Fruit fly (Drosophila melanogaster) whole organism, embryonic: ENCODE measurements around the gene RpL28.

ENCODE experiments used
- Bgb ChIP-seq: fragments of 200-800 bp; sonication (Bioruptor generic); IDR thresholded peaks from 2 replicates; pipeline ENCODE4 v1.3.6; 2022; ENCODE audit warnings: missing biosample characterization, missing genetic modification characterization; ENCODE audit not compliant: partially characterized antibody
- CG10462 ChIP-seq: fragments of 200-800 bp; sonication (Bioruptor generic); optimal IDR thresholded peaks from 2 replicates; lab custom pipeline; 2016; ENCODE audit warnings: missing biosample characterization, missing genetic modification characterization
- CG10543 ChIP-seq: fragments of 200-800 bp; sonication (Bioruptor generic); optimal IDR thresholded peaks from 3 replicates; lab custom pipeline; 2017; ENCODE audit warnings: missing biosample characterization, mild to moderate bottlenecking, missing genetic modification characterization, moderate library complexity
- CG10979 ChIP-seq: fragments of 200-800 bp; sonication (Bioruptor generic); optimal IDR thresholded peaks from 2 replicates; lab custom pipeline; 2018; ENCODE audit warnings: missing biosample characterization, mild to moderate bottlenecking, missing genetic modification characterization, moderate library complexity
- CG11093 ChIP-seq: fragments of 200-800 bp; sonication (Bioruptor generic); IDR thresholded peaks from 3 replicates; pipeline ENCODE4 v1.3.6; 2022; ENCODE audit warnings: missing biosample characterization, missing genetic modification characterization
- CG11504 ChIP-seq: fragments of 200-800 bp; sonication (Bioruptor generic); optimal IDR thresholded peaks from 3 replicates; lab custom pipeline; 2019; ENCODE audit warnings: missing biosample characterization, mild to moderate bottlenecking, missing genetic modification characterization, moderate library complexity
- CG14050 ChIP-seq: fragments of 200-800 bp; sonication (Bioruptor generic); IDR thresholded peaks from 3 replicates; pipeline ENCODE4 v1.3.6; 2022; ENCODE audit warnings: missing biosample characterization, missing genetic modification characterization
- CG14860 ChIP-seq: fragments of 200-800 bp; sonication (Bioruptor generic); IDR thresholded peaks from 3 replicates; pipeline ENCODE4 v1.3.6; 2022; ENCODE audit warnings: missing biosample characterization, missing genetic modification characterization; ENCODE audit not compliant: partially characterized antibody
- CG15073 ChIP-seq: fragments of 200-800 bp; sonication (Bioruptor generic); optimal IDR thresholded peaks from 2 replicates; lab custom pipeline; 2016; ENCODE audit warnings: missing biosample characterization, missing genetic modification characterization
- CG15269 ChIP-seq: fragments of 200-800 bp; sonication (Bioruptor generic); optimal IDR thresholded peaks from 2 replicates; lab custom pipeline; 2018; ENCODE audit warnings: missing biosample characterization, mild to moderate bottlenecking, missing genetic modification characterization, moderate library complexity
- CG1529 ChIP-seq: fragments of 200-800 bp; sonication (Bioruptor generic); optimal IDR thresholded peaks from 3 replicates; lab custom pipeline; 2018; ENCODE audit warnings: missing biosample characterization, missing genetic modification characterization
- CG15601 ChIP-seq: fragments of 200-800 bp; sonication (Bioruptor generic); optimal IDR thresholded peaks from 3 replicates; lab custom pipeline; 2019; ENCODE audit warnings: missing biosample characterization, mild to moderate bottlenecking, missing genetic modification characterization, moderate library complexity
- CG17385 ChIP-seq: fragments of 200-800 bp; sonication (Bioruptor generic); optimal IDR thresholded peaks from 3 replicates; lab custom pipeline; 2018; ENCODE audit warnings: missing biosample characterization, mild to moderate bottlenecking, missing genetic modification characterization
- CG1792 ChIP-seq: fragments of 200-800 bp; sonication (Bioruptor generic); optimal IDR thresholded peaks from 2 replicates; lab custom pipeline; 2016; ENCODE audit warnings: missing biosample characterization, missing genetic modification characterization
- CG18599 ChIP-seq: fragments of 200-800 bp; sonication (Bioruptor generic); optimal IDR thresholded peaks from 3 replicates; lab custom pipeline; 2017; ENCODE audit warnings: missing biosample characterization, missing genetic modification characterization, mild to moderate bottlenecking, moderate library complexity, missing genetic modification reagents
- CG18619 ChIP-seq: fragments of 200-800 bp; sonication (Bioruptor generic); optimal IDR thresholded peaks from 3 replicates; lab custom pipeline; 2017; ENCODE audit warnings: missing biosample characterization, mild to moderate bottlenecking, missing genetic modification characterization
- CG32767 ChIP-seq: fragments of 200-800 bp; sonication (Bioruptor generic); IDR thresholded peaks from 2 replicates; pipeline ENCODE4 v1.3.6; 2022; ENCODE audit warnings: missing biosample characterization, missing genetic modification characterization
- CG3281 ChIP-seq: fragments of 200-800 bp; sonication (Bioruptor generic); optimal IDR thresholded peaks from 3 replicates; lab custom pipeline; 2017; ENCODE audit warnings: missing biosample characterization, mild to moderate bottlenecking, missing genetic modification characterization
- CG5180 ChIP-seq: fragments of 200-800 bp; sonication (Bioruptor generic); optimal IDR thresholded peaks from 3 replicates; lab custom pipeline; 2017; ENCODE audit warnings: missing biosample characterization, missing genetic modification characterization, mild to moderate bottlenecking, moderate library complexity, missing genetic modification reagents
- CG6765 ChIP-seq: fragments of 200-800 bp; sonication (Bioruptor generic); optimal IDR thresholded peaks from 3 replicates; lab custom pipeline; 2017; ENCODE audit warnings: missing biosample characterization, mild to moderate bottlenecking, missing genetic modification characterization
- CG9437 ChIP-seq: fragments of 200-800 bp; sonication (Bioruptor generic); optimal IDR thresholded peaks from 2 replicates; lab custom pipeline; 2018; ENCODE audit warnings: missing biosample characterization, mild to moderate bottlenecking, missing genetic modification characterization
- Dad ChIP-seq: fragments of 200-800 bp; sonication (Bioruptor generic); optimal IDR thresholded peaks from 3 replicates; lab custom pipeline; 2016; ENCODE audit warnings: missing biosample characterization, missing genetic modification characterization
- Doc2 ChIP-seq: fragments of 200-800 bp; sonication (Bioruptor generic); IDR thresholded peaks from 2 replicates; pipeline ENCODE4 v1.3.6; 2022; ENCODE audit warnings: missing biosample characterization, missing genetic modification characterization
- H15 ChIP-seq: fragments of 200-800 bp; sonication (Bioruptor generic); IDR thresholded peaks from 3 replicates; pipeline ENCODE4 v1.3.6; 2022; ENCODE audit warnings: missing biosample characterization, missing genetic modification characterization
- HmgD ChIP-seq: fragments of 200-800 bp; sonication (Bioruptor generic); optimal IDR thresholded peaks from 3 replicates; lab custom pipeline; 2016; ENCODE audit warnings: missing biosample characterization, missing genetic modification characterization
- HmgZ ChIP-seq: fragments of 200-800 bp; sonication (Bioruptor generic); optimal IDR thresholded peaks from 2 replicates; lab custom pipeline; 2018; ENCODE audit warnings: missing biosample characterization, mild to moderate bottlenecking, missing genetic modification characterization
- Sry-δ ChIP-seq: fragments of 200-800 bp; sonication (Bioruptor generic); optimal IDR thresholded peaks from 2 replicates; lab custom pipeline; 2016; ENCODE audit warnings: missing biosample characterization, missing genetic modification characterization
- Usf ChIP-seq: fragments of 200-800 bp; sonication (Bioruptor generic); optimal IDR thresholded peaks from 2 replicates; lab custom pipeline; 2017; ENCODE audit warnings: missing genotype, missing biosample characterization, missing genetic modification characterization
- chinmo ChIP-seq: fragments of 200-800 bp; sonication (Bioruptor generic); IDR thresholded peaks from 4 replicates; pipeline ENCODE4 v1.3.6; 2022; ENCODE audit warnings: missing biosample characterization, missing genetic modification characterization; ENCODE audit not compliant: partially characterized antibody
- crol ChIP-seq: fragments of 200-800 bp; sonication (Bioruptor generic); IDR thresholded peaks from 2 replicates; pipeline ENCODE4 v1.3.6; 2022; ENCODE audit warnings: missing biosample characterization, missing genetic modification characterization
- dati ChIP-seq: fragments of 200-800 bp; sonication (Bioruptor generic); IDR thresholded peaks from 2 replicates; pipeline ENCODE4 v1.3.6; 2022; ENCODE audit warnings: missing biosample characterization, missing genetic modification characterization
- emc ChIP-seq: fragments of 200-800 bp; sonication (Bioruptor generic); optimal IDR thresholded peaks from 2 replicates; lab custom pipeline; 2016; ENCODE audit warnings: missing biosample characterization, missing genetic modification characterization
- ftz-f1 ChIP-seq: fragments of 200-800 bp; sonication (Bioruptor generic); optimal IDR thresholded peaks from 2 replicates; lab custom pipeline; 2016; ENCODE audit warnings: missing biosample characterization, missing genetic modification characterization
- gt ChIP-seq: fragments of 200-800 bp; sonication (Bioruptor generic); IDR thresholded peaks from 2 replicates; pipeline ENCODE4 v1.3.6; 2022; ENCODE audit warnings: missing biosample characterization, missing genetic modification characterization
- inv ChIP-seq: fragments of 200-800 bp; sonication (Bioruptor generic); IDR thresholded peaks from 2 replicates; pipeline ENCODE4 v1.3.6; 2022; ENCODE audit warnings: missing biosample characterization, missing genetic modification characterization; ENCODE audit not compliant: partially characterized antibody
- jigr1 ChIP-seq: fragments of 200-800 bp; sonication (Bioruptor generic); IDR thresholded peaks from 3 replicates; pipeline ENCODE4 v1.3.6; 2022; ENCODE audit warnings: missing biosample characterization, missing genetic modification characterization
- kni ChIP-seq: fragments of 200-800 bp; sonication (Bioruptor generic); optimal IDR thresholded peaks from 3 replicates; lab custom pipeline; 2017; ENCODE audit warnings: mild to moderate bottlenecking, missing biosample characterization, missing genetic modification reagents, missing genetic modification characterization
- p53 ChIP-seq: fragments of 200-800 bp; sonication (Bioruptor generic); optimal IDR thresholded peaks from 2 replicates; lab custom pipeline; 2016; ENCODE audit warnings: missing biosample characterization, missing genetic modification characterization
- pb ChIP-seq: fragments of 200-800 bp; sonication (Bioruptor generic); optimal IDR thresholded peaks from 3 replicates; lab custom pipeline; 2016; ENCODE audit warnings: missing biosample characterization, missing genetic modification characterization
- pzg ChIP-seq: fragments of 200-800 bp; sonication (Bioruptor generic); optimal IDR thresholded peaks from 3 replicates; lab custom pipeline; 2018; ENCODE audit warnings: missing biosample characterization, mild to moderate bottlenecking, missing genetic modification characterization, moderate library complexity
- salm ChIP-seq: fragments of 200-800 bp; sonication (Bioruptor generic); optimal IDR thresholded peaks from 2 replicates; lab custom pipeline; 2018; ENCODE audit warnings: missing biosample characterization, mild to moderate bottlenecking, missing genetic modification characterization
- sc ChIP-seq, 3 experiments: fragments of >200 bp in 2 of 3; fragments of 200-800 bp in 1 of 3; sonication (Bioruptor generic) in 1 of 3; optimal IDR thresholded peaks; 2 replicates in 2 of 3; 3 replicates in 1 of 3; lab custom pipeline; 2017; ENCODE audit warnings: mild to moderate bottlenecking in 1 of 3, missing biosample characterization in 1 of 3, missing genetic modification characterization in 1 of 3, missing genetic modification reagents in 1 of 3
- slbo ChIP-seq: fragments of 200-800 bp; sonication (Bioruptor generic); IDR thresholded peaks from 2 replicates; pipeline ENCODE4 v1.3.6; 2022; ENCODE audit warnings: missing biosample characterization, missing genetic modification characterization
- sr ChIP-seq: fragments of 200-800 bp; sonication (Bioruptor generic); IDR thresholded peaks from 3 replicates; pipeline ENCODE4 v1.3.6; 2022; ENCODE audit warnings: missing biosample characterization, missing genetic modification characterization
- stwl ChIP-seq: fragments of 200-800 bp; sonication (Bioruptor generic); optimal IDR thresholded peaks from 3 replicates; lab custom pipeline; 2018; ENCODE audit warnings: missing biosample characterization, mild to moderate bottlenecking, missing genetic modification characterization, moderate library complexity
- tgo ChIP-seq: fragments of 200-800 bp; sonication (Bioruptor generic); IDR thresholded peaks from 3 replicates; pipeline ENCODE4 v1.3.6; 2022; ENCODE audit warnings: missing biosample characterization, missing genetic modification characterization
- tna ChIP-seq: fragments of 200-800 bp; sonication (Bioruptor generic); IDR thresholded peaks from 2 replicates; pipeline ENCODE4 v1.3.6; 2022; ENCODE audit warnings: missing biosample characterization, missing genetic modification characterization; ENCODE audit not compliant: partially characterized antibody
- vvl ChIP-seq: fragments of 200-800 bp; sonication (Bioruptor generic); IDR thresholded peaks from 2 replicates; pipeline ENCODE4 v1.3.6; 2022; ENCODE audit warnings: missing biosample characterization, missing genetic modification characterization

RpL28 gene

DNA sequence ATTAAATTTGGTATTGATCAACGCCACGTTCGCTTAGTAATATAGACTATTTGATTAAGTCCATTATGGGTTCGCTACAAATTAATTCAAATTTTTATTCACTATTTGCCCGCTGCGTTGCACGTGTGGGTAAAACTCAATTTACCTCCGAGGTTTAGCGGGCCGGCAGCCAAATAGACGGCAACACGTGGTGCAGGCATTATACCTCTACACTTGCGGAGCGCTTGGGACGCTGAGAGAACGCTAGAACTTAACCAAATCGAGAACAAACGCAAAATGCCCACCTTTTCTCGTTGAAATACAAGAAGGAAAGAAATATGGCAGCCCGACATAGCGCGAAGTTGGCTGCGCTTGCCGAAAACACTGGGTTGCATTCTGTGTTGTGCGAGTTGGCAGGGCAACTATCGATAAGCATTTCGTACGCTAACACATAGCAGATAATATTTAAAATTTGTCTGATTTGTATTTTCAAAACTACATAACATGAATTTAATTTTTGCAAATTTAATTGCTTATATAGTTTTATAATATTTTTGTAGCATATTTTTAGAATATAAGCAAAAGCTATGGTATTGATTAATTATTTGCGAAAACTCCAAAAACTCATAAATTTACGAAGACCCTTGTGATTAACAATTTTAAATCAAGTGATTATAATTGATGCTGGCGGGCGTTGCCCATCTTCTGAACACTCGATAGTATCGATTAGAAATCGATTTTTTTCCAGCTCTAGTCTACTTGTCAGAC is at the start of gene RpL28, which contains the start of gene eIF1:
RpL28 (minus strand) TSS at position 318 of the 747 bp plus-strand sequence.
eIF1 (plus strand) TSS at position 699 of the 747 bp plus-strand sequence.
- TF ChIP-seq dati (GFP tag; lab: Robert Waterston, UW) (peak; percentile 86), CG3281 (GFP tag; lab: Kevin White, UChicago) (peak; percentile 94), ftz-f1 (peak; percentile 52), Usf (GFP tag; lab: Kevin White, UChicago) (peak; percentile 90), CG14860 (GFP tag; lab: Robert Waterston, UW) (peak; percentile 60; the same call in 2 of the 3 replicates), chinmo (GFP tag; lab: Robert Waterston, UW) (0 out of 4 replicates have a peak, but pooled peaks have one; percentile 53), Sry-δ (GFP tag; lab: Kevin White, UChicago) (peak; percentile 89), CG9437 (GFP tag; lab: Kevin White, UChicago) (peak; percentile 86), stwl (peak; percentile 60), HmgZ (peak; percentile 84), crol (GFP tag; lab: Robert Waterston, UW) (peak; percentile 36; the same call in 1 of the 2 replicates), CG15269 (tag; lab: Kevin White, UChicago) (peak; percentile 56), H15 (peak; percentile 79), Bgb (GFP tag; lab: Robert Waterston, UW) (peak; percentile 76), salm (tag; lab: Kevin White, UChicago) (peak; percentile 36), pzg (GFP tag; lab: Kevin White, UChicago) (peak; percentile 85), sc (optimal IDR thresholded peaks at IDR 0.05; lab: Kevin White, UChicago) (no peak), sc (GFP tag; optimal IDR thresholded peaks at IDR 0.05; lab: Kevin White, UChicago) (peak; percentile 92), tgo (GFP tag; lab: Robert Waterston, UW) (peak; percentile 79), slbo (peak; percentile 91), CG17385 (GFP tag; lab: Kevin White, UChicago) (peak; percentile 91), p53 (GFP tag; lab: Kevin White, UChicago) (peak; percentile 82), gt (peak; percentile 74), CG10543 (GFP tag; lab: Kevin White, UChicago) (peak; percentile 96), tna (GFP tag; lab: Robert Waterston, UW) (no peak; the same call in 1 of the 2 replicates), CG32767 (peak; percentile 57; the same call in 1 of the 2 replicates), pb (peak; percentile 88), CG1792 (peak; percentile 81), Doc2 (GFP tag; lab: Robert Waterston, UW) (no peak), vvl (GFP tag; lab: Robert Waterston, UW) (peak; percentile 91), CG11504 (no peak), CG15601 (tag; lab: Kevin White, UChicago) (peak; percentile 84), CG10462 (GFP tag; lab: Kevin White, UChicago) (peak; percentile 78), CG1529 (peak; percentile 89), CG11093 (GFP tag; lab: Robert Waterston, UW) (peak; percentile 58; the same call in 1 of the 3 replicates), CG15073 (GFP tag; lab: Kevin White, UChicago) (no peak), inv (GFP tag; lab: Robert Waterston, UW) (peak; percentile 72), CG18599 (GFP tag; lab: Kevin White, UChicago) (peak; percentile 93), HmgD (GFP tag; lab: Kevin White, UChicago) (peak; percentile 87), CG6765 (GFP tag; lab: Kevin White, UChicago) (peak; percentile 95), CG10979 (peak; percentile 71), CG14050 (GFP tag; lab: Robert Waterston, UW) (peak; percentile 85), Dad (GFP tag; lab: Kevin White, UChicago) (peak; percentile 88), sr (peak; percentile 89), CG5180 (GFP tag; lab: Kevin White, UChicago) (peak; percentile 81), CG18619 (peak; percentile 96), emc (peak; percentile 90), kni (GFP tag; lab: Kevin White, UChicago) (peak; percentile 94), jigr1 (GFP tag; lab: Robert Waterston, UW) (peak; percentile 60; the same call in 1 of the 3 replicates)
